Fruit fly (Drosophila melanogaster): ENCODE results near the gene Pomp.

Pomp gene

dm6 chr2L:20811039-20811652, 23.7 kb downstream of the Pomp start:
- TF ChIP-seq CG11294 (GFP tag; IDR thresholded peaks at IDR 0.05), result peak; percentile 73
- TF ChIP-seq CG6276 (GFP tag; optimal IDR thresholded peaks at IDR 0.05), result peak; percentile 85
- no peak for TF ChIP-seq CG9139 (GFP tag; optimal IDR thresholded peaks at IDR 0.05)
- TF ChIP-seq Smox (GFP tag; optimal IDR thresholded peaks at IDR 0.05), result no peak
- TF ChIP-seq CG8632 (GFP tag; optimal IDR thresholded peaks at IDR 0.05), result peak; percentile 58
- peak; percentile 9 to 55 for TF ChIP-seq ss (GFP tag; optimal IDR thresholded peaks at IDR 0.05)
- no peak for TF ChIP-seq topi (GFP tag; optimal IDR thresholded peaks at IDR 0.05)
- TF ChIP-seq Hr38 (GFP tag; optimal IDR thresholded peaks at IDR 0.05), result no peak
- TF ChIP-seq svp (GFP tag), result peak; percentile 36
- TF ChIP-seq CG8319 (GFP tag; optimal IDR thresholded peaks at IDR 0.05), result no peak
- peak; percentile 68 for TF ChIP-seq Sox14 (GFP tag; optimal IDR thresholded peaks at IDR 0.05)
- peak; percentile 78 for TF ChIP-seq net (GFP tag; optimal IDR thresholded peaks at IDR 0.05)
- TF ChIP-seq salr (GFP tag; optimal IDR thresholded peaks at IDR 0.05), result peak; percentile 27 to 74
- TF ChIP-seq acj6 (GFP tag; optimal IDR thresholded peaks at IDR 0.05), result peak; percentile 66
- TF ChIP-seq CG16779 (tag; optimal IDR thresholded peaks at IDR 0.05), result peak; percentile 58
- no peak for TF ChIP-seq Ets21C (GFP tag; optimal IDR thresholded peaks at IDR 0.05)
- TF ChIP-seq CG32006 (GFP tag; optimal IDR thresholded peaks at IDR 0.05), result peak; percentile 89
- peak; percentile 55 for TF ChIP-seq CG3032 (tag; optimal IDR thresholded peaks at IDR 0.05)
- peak; percentile 47 for TF ChIP-seq CG1621 (tag; optimal IDR thresholded peaks at IDR 0.05)
- TF ChIP-seq CG6792 (GFP tag; optimal IDR thresholded peaks at IDR 0.05), result peak; percentile 61
- TF ChIP-seq Hr4 (GFP tag; optimal IDR thresholded peaks at IDR 0.05), result peak; percentile 86
- TF ChIP-seq CG8119 (GFP tag; IDR thresholded peaks at IDR 0.05), result peak; percentile 88
- no peak for TF ChIP-seq cyc (GFP tag; optimal IDR thresholded peaks at IDR 0.05)
- peak; percentile 74 for TF ChIP-seq Eip75B (GFP tag; optimal IDR thresholded peaks at IDR 0.05)
- TF ChIP-seq eg (GFP tag; IDR thresholded peaks at IDR 0.05), result peak; percentile 91
- peak; percentile 52 for TF ChIP-seq fd59A (GFP tag; optimal IDR thresholded peaks at IDR 0.05)
- TF ChIP-seq CG7368 (GFP tag; optimal IDR thresholded peaks at IDR 0.05), result peak; percentile 53
- peak; percentile 82 for TF ChIP-seq Lpt (GFP tag; optimal IDR thresholded peaks at IDR 0.05)
- TF ChIP-seq CG15336 (GFP tag; IDR thresholded peaks at IDR 0.05), result peak; percentile 92
- peak; percentile 60 for TF ChIP-seq CG11762 (GFP tag; optimal IDR thresholded peaks at IDR 0.05; ENCODE audit: insufficient read depth)
- peak; percentile 82 for TF ChIP-seq CG6163 (GFP tag; IDR thresholded peaks at IDR 0.05)
- TF ChIP-seq pdm3 (GFP tag; optimal IDR thresholded peaks at IDR 0.05), result peak; percentile 75
- no peak for TF ChIP-seq CG31627 (GFP tag; optimal IDR thresholded peaks at IDR 0.05)
- TF ChIP-seq Met (GFP tag; optimal IDR thresholded peaks at IDR 0.05), result no peak
- TF ChIP-seq CG11902 (GFP tag; optimal IDR thresholded peaks at IDR 0.05), result no peak
- peak; percentile 66 for TF ChIP-seq CG10631 (GFP tag; optimal IDR thresholded peaks at IDR 0.05)
- peak; percentile 40 for TF ChIP-seq CG6808 (GFP tag; optimal IDR thresholded peaks at IDR 0.05)
- TF ChIP-seq Hr39 (GFP tag; optimal IDR thresholded peaks at IDR 0.05), result no peak
- TF ChIP-seq Eip78C (GFP tag), result peak; percentile 91
- TF ChIP-seq OdsH (GFP tag; optimal IDR thresholded peaks at IDR 0.05), result peak; percentile 81
- peak; percentile 43 for TF ChIP-seq spab (GFP tag; optimal IDR thresholded peaks at IDR 0.05)
- peak; percentile 77 for TF ChIP-seq Gug (GFP tag; IDR thresholded peaks at IDR 0.05)
- TF ChIP-seq dac (GFP tag; optimal IDR thresholded peaks at IDR 0.05), result peak; percentile 62
- peak; percentile 69 for TF ChIP-seq CG4318 (GFP tag; optimal IDR thresholded peaks at IDR 0.05)
- peak; percentile 13 for TF ChIP-seq Sox15 (GFP tag; optimal IDR thresholded peaks at IDR 0.05)
- TF ChIP-seq achi (GFP tag; optimal IDR thresholded peaks at IDR 0.05), result peak; percentile 82
- TF ChIP-seq CG34406 (GFP tag; optimal IDR thresholded peaks at IDR 0.05), result peak; percentile 52
- peak; percentile 55 for TF ChIP-seq CG10669 (GFP tag; optimal IDR thresholded peaks at IDR 0.05)
- peak; percentile 36 for TF ChIP-seq dsx (GFP tag; optimal IDR thresholded peaks at IDR 0.05; ENCODE audit: poor library complexity, severe bottlenecking)
- peak; percentile 73 for TF ChIP-seq CG3919 (GFP tag; optimal IDR thresholded peaks at IDR 0.05)

All from whole organism, prepupa.